Fruit fly (Drosophila melanogaster) whole organism, embryonic: ENCODE data around the gene Lamtor4.

ENCODE experiments used
- Adf1 ChIP-seq: fragments of 200-800 bp; sonication (Bioruptor generic); IDR thresholded peaks from 2 replicates; pipeline ENCODE4 v1.3.6; 2022; ENCODE audit warnings: missing biosample characterization, missing genetic modification characterization
- C15 ChIP-seq: fragments of 200-800 bp; sonication (Bioruptor generic); IDR thresholded peaks from 3 replicates; pipeline ENCODE4 v1.3.6; 2022; ENCODE audit warnings: missing biosample characterization, missing genetic modification characterization
- CG10209 ChIP-seq: fragments of 200-800 bp; sonication (Bioruptor generic); optimal IDR thresholded peaks from 3 replicates; lab custom pipeline; 2017; ENCODE audit warnings: missing biosample characterization, mild to moderate bottlenecking, missing genetic modification characterization, missing genetic modification reagents
- CG10565 ChIP-seq: fragments of 200-800 bp; sonication (Bioruptor generic); optimal IDR thresholded peaks from 3 replicates; lab custom pipeline; 2016; ENCODE audit warnings: missing biosample characterization, mild to moderate bottlenecking, missing genetic modification characterization
- CG11504 ChIP-seq: fragments of 200-800 bp; sonication (Bioruptor generic); optimal IDR thresholded peaks from 3 replicates; lab custom pipeline; 2019; ENCODE audit warnings: missing biosample characterization, mild to moderate bottlenecking, missing genetic modification characterization, moderate library complexity
- CG12104 ChIP-seq: fragments of 200-800 bp; sonication (Bioruptor generic); optimal IDR thresholded peaks from 3 replicates; lab custom pipeline; 2016; ENCODE audit warnings: missing biosample characterization, missing genetic modification characterization
- CG12769 ChIP-seq: fragments of 200-800 bp; sonication (Bioruptor generic); optimal IDR thresholded peaks from 2 replicates; lab custom pipeline; 2019; ENCODE audit warnings: missing biosample characterization, mild to moderate bottlenecking, missing genetic modification characterization, moderate library complexity
- CG15269 ChIP-seq: fragments of 200-800 bp; sonication (Bioruptor generic); optimal IDR thresholded peaks from 2 replicates; lab custom pipeline; 2018; ENCODE audit warnings: missing biosample characterization, mild to moderate bottlenecking, missing genetic modification characterization, moderate library complexity
- CG17912 ChIP-seq: fragments of 200-800 bp; sonication (Bioruptor generic); optimal IDR thresholded peaks from 2 replicates; lab custom pipeline; 2018; ENCODE audit warnings: missing biosample characterization, mild to moderate bottlenecking, missing genetic modification characterization
- CG30403 ChIP-seq: fragments of 200-800 bp; sonication (Bioruptor generic); optimal IDR thresholded peaks from 3 replicates; lab custom pipeline; 2016; ENCODE audit warnings: missing biosample characterization, missing genetic modification characterization
- CG33213 ChIP-seq: fragments of 200-800 bp; sonication (Bioruptor generic); optimal IDR thresholded peaks from 3 replicates; lab custom pipeline; 2016; ENCODE audit warnings: missing biosample characterization, missing genetic modification characterization
- CG3995 ChIP-seq: fragments of 200-800 bp; sonication (Bioruptor generic); optimal IDR thresholded peaks from 3 replicates; lab custom pipeline; 2016; ENCODE audit warnings: missing biosample characterization, missing genetic modification characterization
- CG7357 ChIP-seq: fragments of 200-800 bp; sonication (Bioruptor generic); IDR thresholded peaks from 3 replicates; pipeline ENCODE4 v1.3.6; 2022; ENCODE audit warnings: missing biosample characterization, missing genetic modification characterization
- CG7556 ChIP-seq: fragments of 200-800 bp; sonication (Bioruptor generic); optimal IDR thresholded peaks from 2 replicates; lab custom pipeline; 2017; ENCODE audit warnings: missing biosample characterization, mild to moderate bottlenecking, missing genetic modification characterization
- CG7963 ChIP-seq: fragments of 200-800 bp; sonication (Bioruptor generic); IDR thresholded peaks from 3 replicates; pipeline ENCODE4 v1.3.6; 2022; ENCODE audit warnings: missing biosample characterization, missing genetic modification characterization; ENCODE audit not compliant: partially characterized antibody
- CG8089 ChIP-seq: fragments of 200-800 bp; sonication (Bioruptor generic); optimal IDR thresholded peaks from 3 replicates; lab custom pipeline; 2016; ENCODE audit warnings: missing biosample characterization, missing genetic modification characterization
- CG8290 ChIP-seq, 3 experiments: fragments of 200-800 bp; sonication (Bioruptor generic); optimal IDR thresholded peaks; 2 replicates each; lab custom pipeline; 2016 to 2019; ENCODE audit warnings: missing biosample characterization in 3 of 3, missing genetic modification characterization in 3 of 3, mild to moderate bottlenecking in 2 of 3, moderate library complexity in 1 of 3
- Dek ChIP-seq: fragments of 200-800 bp; sonication (Bioruptor generic); optimal IDR thresholded peaks from 3 replicates; lab custom pipeline; 2019; ENCODE audit warnings: missing biosample characterization, mild to moderate bottlenecking, missing genetic modification characterization, moderate library complexity
- Elba2 ChIP-seq: fragments of 200-800 bp; sonication (Bioruptor generic); optimal IDR thresholded peaks from 3 replicates; lab custom pipeline; 2016; ENCODE audit warnings: missing biosample characterization, missing genetic modification characterization
- HLH3B ChIP-seq: fragments of 200-800 bp; sonication (Bioruptor generic); IDR thresholded peaks from 2 replicates; pipeline ENCODE4 v1.3.6; 2022; ENCODE audit warnings: missing biosample characterization, missing genetic modification characterization
- Kr ChIP-seq: fragments of 200-800 bp; sonication (Bioruptor generic); optimal IDR thresholded peaks from 2 replicates; lab custom pipeline; 2017; ENCODE audit warnings: missing biosample characterization, mild to moderate bottlenecking, missing genetic modification characterization
- Med ChIP-seq: fragments of 200-800 bp; sonication (Bioruptor generic); peaks from one replicate; lab custom pipeline; 2016; ENCODE audit warnings: missing biosample characterization, missing genetic modification characterization, mild to moderate bottlenecking, inconsistent platforms, moderate library complexity
- Mrtf ChIP-seq: fragments of 200-800 bp; sonication (Bioruptor generic); IDR thresholded peaks from 3 replicates; pipeline ENCODE4 v1.3.6; 2022; ENCODE audit warnings: missing biosample characterization, missing genetic modification characterization
- NFAT ChIP-seq: fragments of 200-800 bp; sonication (Bioruptor generic); IDR thresholded peaks from 2 replicates; pipeline ENCODE4 v1.3.6; 2022; ENCODE audit warnings: missing biosample characterization, missing genetic modification characterization
- Pdp1 ChIP-seq, 2 experiments: fragments of 200-800 bp; sonication (Bioruptor generic); optimal IDR thresholded peaks; 3 replicates each; lab custom pipeline; 2016; ENCODE audit warnings: missing biosample characterization in 2 of 2, missing genetic modification characterization in 2 of 2, mild to moderate bottlenecking in 1 of 2, moderate library complexity in 1 of 2
- Side ChIP-seq: fragments of 200-800 bp; sonication (Bioruptor generic); optimal IDR thresholded peaks from 2 replicates; lab custom pipeline; 2016; ENCODE audit warnings: missing biosample characterization, missing genetic modification characterization
- Usf ChIP-seq: fragments of 200-800 bp; sonication (Bioruptor generic); optimal IDR thresholded peaks from 2 replicates; lab custom pipeline; 2017; ENCODE audit warnings: missing genotype, missing biosample characterization, missing genetic modification characterization
- YL-1 ChIP-seq: fragments of 200-800 bp; sonication (Bioruptor generic); optimal IDR thresholded peaks from 3 replicates; lab custom pipeline; 2017; ENCODE audit warnings: missing biosample characterization, mild to moderate bottlenecking, missing genetic modification characterization
- cato ChIP-seq: fragments of 200-800 bp; sonication (Bioruptor generic); optimal IDR thresholded peaks from 2 replicates; lab custom pipeline; 2016; ENCODE audit warnings: missing biosample characterization, missing genetic modification characterization, borderline replicate concordance
- cg ChIP-seq: fragments of 200-800 bp; sonication (Bioruptor generic); optimal IDR thresholded peaks from 3 replicates; lab custom pipeline; 2019; ENCODE audit warnings: missing biosample characterization, mild to moderate bottlenecking, missing genetic modification characterization, moderate library complexity
- chn ChIP-seq: fragments of 200-800 bp; sonication (Bioruptor generic); optimal IDR thresholded peaks from 2 replicates; lab custom pipeline; 2016; ENCODE audit warnings: missing biosample characterization, missing genetic modification characterization
- croc ChIP-seq: fragments of 200-800 bp; sonication (Bioruptor generic); conservative IDR thresholded peaks from 3 replicates; pipeline ENCODE4 v1.3.6; 2022; ENCODE audit warnings: missing biosample characterization, missing genetic modification characterization
- ems ChIP-seq: fragments of 200-800 bp; sonication (Bioruptor generic); optimal IDR thresholded peaks from 3 replicates; lab custom pipeline; 2016; ENCODE audit warnings: missing biosample characterization, missing genetic modification characterization
- eve ChIP-seq, 2 experiments: fragments of >200 bp; optimal IDR thresholded peaks; 2 replicates each; lab custom pipeline; 2017; ENCODE audit warnings: missing biosample characterization in 2 of 2, missing genetic modification characterization in 2 of 2
- gcm2 ChIP-seq: fragments of 200-800 bp; sonication (Bioruptor generic); optimal IDR thresholded peaks from 2 replicates; lab custom pipeline; 2016; ENCODE audit warnings: missing biosample characterization, missing genetic modification characterization
- grau ChIP-seq: fragments of 200-800 bp; optimal IDR thresholded peaks from 3 replicates; lab custom pipeline; 2019; ENCODE audit warnings: missing biosample characterization, mild to moderate bottlenecking, missing genetic modification characterization, moderate library complexity
- kay ChIP-seq: fragments of 200-800 bp; sonication (Bioruptor generic); optimal IDR thresholded peaks from 2 replicates; lab custom pipeline; 2016; ENCODE audit warnings: missing biosample characterization, missing genetic modification characterization
- mam ChIP-seq: fragments of 200-800 bp; sonication (Bioruptor generic); optimal IDR thresholded peaks from 3 replicates; lab custom pipeline; 2016; ENCODE audit warnings: missing biosample characterization, missing genetic modification characterization
- mirr ChIP-seq: fragments of 200-800 bp; sonication (Bioruptor generic); optimal IDR thresholded peaks from 3 replicates; lab custom pipeline; 2018; ENCODE audit warnings: missing biosample characterization, mild to moderate bottlenecking, missing genetic modification characterization
- nom ChIP-seq: fragments of 200-800 bp; sonication (Bioruptor generic); optimal IDR thresholded peaks from 2 replicates; lab custom pipeline; 2017; ENCODE audit warnings: missing biosample characterization, missing genetic modification characterization, mild to moderate bottlenecking, moderate library complexity, missing genetic modification reagents
- pfk ChIP-seq: fragments of 200-800 bp; sonication (Bioruptor generic); optimal IDR thresholded peaks from 2 replicates; lab custom pipeline; 2018; ENCODE audit warnings: missing biosample characterization, mild to moderate bottlenecking, missing genetic modification characterization, moderate library complexity
- psq ChIP-seq: fragments of 200-800 bp; sonication (Bioruptor generic); optimal IDR thresholded peaks from 2 replicates; lab custom pipeline; 2017; ENCODE audit warnings: missing biosample characterization, missing genetic modification characterization
- pzg ChIP-seq: fragments of 200-800 bp; sonication (Bioruptor generic); optimal IDR thresholded peaks from 3 replicates; lab custom pipeline; 2018; ENCODE audit warnings: missing biosample characterization, mild to moderate bottlenecking, missing genetic modification characterization, moderate library complexity
- sens ChIP-seq: fragments of 200-800 bp; sonication (Bioruptor generic); peaks from one replicate; lab custom pipeline; 2016; ENCODE audit warnings: missing biosample characterization, missing genetic modification characterization
- toy ChIP-seq: fragments of 200-800 bp; sonication (Bioruptor generic); IDR thresholded peaks from 2 replicates; pipeline ENCODE4 v1.3.6; 2022; ENCODE audit warnings: missing biosample characterization, missing genetic modification characterization
- wek ChIP-seq: fragments of 200-800 bp; sonication (Bioruptor generic); optimal IDR thresholded peaks from 3 replicates; lab custom pipeline; 2018; ENCODE audit warnings: missing biosample characterization, mild to moderate bottlenecking, missing genetic modification characterization, moderate library complexity
- wor ChIP-seq: fragments of 200-800 bp; sonication (Bioruptor generic); IDR thresholded peaks from 2 replicates; pipeline ENCODE4 v1.3.6; 2022; ENCODE audit warnings: missing biosample characterization, missing genetic modification characterization
- yki ChIP-seq: fragments of >200 bp; optimal IDR thresholded peaks from 3 replicates; lab custom pipeline; 2018

Lamtor4 gene

dm6 chr3L:3898978-3899377 is 2.3 kb downstream of the Lamtor4 start, which contains the start of gene Ccz1 (continued):
- TF ChIP-seq croc (peak; percentile 18; the same call in 1 of the 3 replicates), CG3995 (GFP tag; lab: Kevin White, UChicago) (no peak), Med (GFP tag; lab: Kevin White, UChicago) (peak; percentile 95), Adf1 (GFP tag; lab: Robert Waterston, UW) (no peak), chn (GFP tag; lab: Kevin White, UChicago) (peak; percentile 62), CG8089 (GFP tag; lab: Kevin White, UChicago) (peak; percentile 76), yki (lab: Kevin White, UChicago) (no peak), Usf (GFP tag; lab: Kevin White, UChicago) (no peak), grau (tag; lab: Kevin White, UChicago) (peak; percentile 47), Dek (peak; percentile 34), CG12104 (GFP tag; lab: Kevin White, UChicago) (peak; percentile 70), CG7357 (0 out of 3 replicates have a peak, but pooled peaks have one; percentile 12), cato (GFP tag; lab: Kevin White, UChicago) (peak; percentile 72), C15 (no peak), NFAT (GFP tag; lab: Robert Waterston, UW) (no peak), pzg (GFP tag; lab: Kevin White, UChicago) (peak; percentile 62), CG15269 (tag; lab: Kevin White, UChicago) (peak; percentile 63), CG7556 (GFP tag; lab: Kevin White, UChicago) (peak; percentile 44), CG30403 (GFP tag; lab: Kevin White, UChicago) (peak; percentile 59), Side (GFP tag; lab: Kevin White, UChicago) (peak; percentile 57), Mrtf (GFP tag; lab: Robert Waterston, UW) (no peak), CG10565 (no peak), CG33213 (GFP tag; lab: Kevin White, UChicago) (peak; percentile 91), HLH3B (GFP tag; lab: Robert Waterston, UW) (no peak), YL-1 (GFP tag; lab: Kevin White, UChicago) (peak; percentile 94), Kr (GFP tag; lab: Kevin White, UChicago) (no peak), gcm2 (GFP tag; lab: Kevin White, UChicago) (no peak)
- TF ChIP-seq, all 482 proteins: peak for 253

dm6 chr3L:3901865-3902490 is 5.3 kb downstream of the Lamtor4 start:
- peak; percentile 39 for TF ChIP-seq mirr (GFP tag; lab: Kevin White, UChicago)
- no peak for TF ChIP-seq toy (GFP tag; lab: Robert Waterston, UW)
- peak; percentile 14 for TF ChIP-seq kay (GFP tag; lab: Kevin White, UChicago)
- no peak for TF ChIP-seq CG8290 (GFP tag; optimal IDR thresholded peaks at IDR 0.05; lab: Kevin White, UChicago)
- TF ChIP-seq CG8290 (tag; optimal IDR thresholded peaks at IDR 0.05; lab: Kevin White, UChicago): peak in 1 of 2 experiments; percentile 4
- TF ChIP-seq Elba2 (GFP tag; lab: Kevin White, UChicago): peak; percentile 46
- TF ChIP-seq CG7963 (GFP tag; lab: Robert Waterston, UW): no peak
- peak; percentile 61 for TF ChIP-seq pfk (GFP tag; lab: Kevin White, UChicago)
- TF ChIP-seq wek (GFP tag; lab: Kevin White, UChicago): peak; percentile 27
- peak; percentile 34 for TF ChIP-seq CG17912 (GFP tag; lab: Kevin White, UChicago)
- TF ChIP-seq mam: no peak
- peak; percentile 35 for TF ChIP-seq CG12769
- peak; percentile 90 for TF ChIP-seq nom (GFP tag; lab: Kevin White, UChicago)
- peak; percentile 62 for TF ChIP-seq sens (GFP tag; lab: Kevin White, UChicago)
- peak; percentile 3 for TF ChIP-seq ems (GFP tag; lab: Kevin White, UChicago)
- TF ChIP-seq cg: peak; percentile 84
- TF ChIP-seq wor (GFP tag; lab: Robert Waterston, UW): no peak
- peak in 1 of 2 experiments; percentile 76 for TF ChIP-seq eve (GFP tag; optimal IDR thresholded peaks at IDR 0.05; lab: Kevin White, UChicago)
- no peak for TF ChIP-seq CG10209 (GFP tag; lab: Kevin White, UChicago)
- peak; percentile 76 for TF ChIP-seq psq (GFP tag; lab: Kevin White, UChicago)
- TF ChIP-seq YL-1 (GFP tag; lab: Kevin White, UChicago): peak; percentile 97
- TF ChIP-seq CG11504: peak; percentile 64
- TF ChIP-seq Pdp1 (GFP tag; optimal IDR thresholded peaks at IDR 0.05; lab: Kevin White, UChicago): peak in 1 of 2 experiments; percentile 41
